Worm (Caenorhabditis elegans) whole organism, late embryonic: ENCODE measurements around the gene clec-238.

Experiments
- C38D4.7 ChIP-seq: fragments of 200-800 bp; sonication (Bioruptor generic); optimal IDR thresholded peaks from 2 replicates; lab custom pipeline; 2018; ENCODE audit warnings: mild to moderate bottlenecking, missing genetic modification characterization, moderate library complexity, missing compliant biosample characterization
- F13H6.1 ChIP-seq: sonication (generic microtip); optimal IDR thresholded peaks from 2 replicates; lab custom pipeline; 2016; ENCODE audit warnings: missing genetic modification characterization, missing compliant biosample characterization
- K09A11.1 ChIP-seq: sonication (generic microtip); optimal IDR thresholded peaks from 2 replicates; lab custom pipeline; 2017; ENCODE audit warnings: antibody characterized with exemption, mild to moderate bottlenecking, missing genetic modification characterization, missing compliant biosample characterization; ENCODE audit not compliant: insufficient read depth
- T23F11.4 ChIP-seq: fragments of 200-800 bp; sonication (Bioruptor generic); optimal IDR thresholded peaks from 2 replicates; lab custom pipeline; 2018; ENCODE audit warnings: mild to moderate bottlenecking, missing genetic modification characterization, missing compliant biosample characterization
- Y22D7AL.16 ChIP-seq: sonication (generic microtip); optimal IDR thresholded peaks from 2 replicates; lab custom pipeline; 2016; ENCODE audit warnings: missing genetic modification characterization, missing compliant biosample characterization
- ahr-1 ChIP-seq: sonication (generic microtip); optimal IDR thresholded peaks from 2 replicates; lab custom pipeline; 2016; ENCODE audit warnings: missing genetic modification characterization, missing compliant biosample characterization
- ama-1 ChIP-seq: fragments of 150-350 bp; optimal IDR thresholded peaks from 2 replicates; lab custom pipeline; 2014
- ceh-14 ChIP-seq: sonication (generic microtip); optimal IDR thresholded peaks from 2 replicates; lab custom pipeline; 2016; ENCODE audit warnings: missing genotype, missing genetic modification characterization, missing compliant biosample characterization
- ceh-18 ChIP-seq: sonication (generic microtip); optimal IDR thresholded peaks from 2 replicates; lab custom pipeline; 2016; ENCODE audit warnings: missing genetic modification characterization, missing compliant biosample characterization
- ceh-19 ChIP-seq: fragments of 200-800 bp; sonication (Bioruptor generic); optimal IDR thresholded peaks from 2 replicates; lab custom pipeline; 2018; ENCODE audit warnings: mild to moderate bottlenecking, missing genetic modification characterization, missing compliant biosample characterization
- ceh-2 ChIP-seq: sonication (generic microtip); optimal IDR thresholded peaks from 2 replicates; lab custom pipeline; 2016; ENCODE audit warnings: missing genotype, missing genetic modification characterization, missing compliant biosample characterization
- ceh-24 ChIP-seq: sonication (generic microtip); optimal IDR thresholded peaks from 2 replicates; lab custom pipeline; 2016; ENCODE audit warnings: mild to moderate bottlenecking, missing genetic modification characterization, missing compliant biosample characterization
- ceh-30 ChIP-seq: fragments of 150-350 bp; optimal IDR thresholded peaks from 2 replicates; lab custom pipeline; 2014; ENCODE audit warnings: missing biosample characterization, missing genetic modification characterization
- ceh-48 ChIP-seq: sonication (generic microtip); optimal IDR thresholded peaks from 2 replicates; lab custom pipeline; 2016; ENCODE audit warnings: missing genetic modification characterization, inconsistent platforms, missing compliant biosample characterization
- ceh-6 ChIP-seq: fragments of 200-800 bp; sonication (Bioruptor generic); optimal IDR thresholded peaks from 2 replicates; lab custom pipeline; 2018; ENCODE audit warnings: mild to moderate bottlenecking, missing genetic modification characterization, missing compliant biosample characterization
- ceh-9 ChIP-seq: sonication (generic microtip); optimal IDR thresholded peaks from 2 replicates; lab custom pipeline; 2016; ENCODE audit warnings: mild to moderate bottlenecking, missing genetic modification characterization, inconsistent platforms, missing compliant biosample characterization
- che-1 ChIP-seq: sonication (generic microtip); optimal IDR thresholded peaks from 2 replicates; lab custom pipeline; 2016; ENCODE audit warnings: mild to moderate bottlenecking, missing genetic modification characterization, missing compliant biosample characterization
- dve-1 ChIP-seq: sonication (generic microtip); optimal IDR thresholded peaks from 2 replicates; lab custom pipeline; 2017; ENCODE audit warnings: antibody characterized with exemption, mild to moderate bottlenecking, missing genetic modification characterization, missing compliant biosample characterization
- elt-2 ChIP-seq: sonication (generic microtip); optimal IDR thresholded peaks from 2 replicates; lab custom pipeline; 2016; ENCODE audit warnings: missing genetic modification reagents, missing genetic modification characterization, missing compliant biosample characterization
- elt-4 ChIP-seq: sonication (generic microtip); optimal IDR thresholded peaks from 2 replicates; lab custom pipeline; 2016; ENCODE audit warnings: missing genetic modification characterization, missing compliant biosample characterization
- ets-4 ChIP-seq: sonication (generic microtip); optimal IDR thresholded peaks from 2 replicates; lab custom pipeline; 2016; ENCODE audit warnings: missing genetic modification characterization, missing compliant biosample characterization
- fax-1 ChIP-seq: sonication (generic microtip); optimal IDR thresholded peaks from 2 replicates; lab custom pipeline; 2016; ENCODE audit warnings: missing genotype, missing genetic modification characterization, missing compliant biosample characterization
- fkh-6 ChIP-seq: sonication (generic microtip); optimal IDR thresholded peaks from 2 replicates; lab custom pipeline; 2016; ENCODE audit warnings: missing genetic modification characterization, missing compliant biosample characterization
- lin-11 ChIP-seq: fragments of 200-800 bp; sonication (Bioruptor generic); optimal IDR thresholded peaks from 2 replicates; lab custom pipeline; 2018; ENCODE audit warnings: mild to moderate bottlenecking, missing genetic modification characterization, missing compliant biosample characterization
- madf-2 ChIP-seq: sonication (generic microtip); optimal IDR thresholded peaks from 2 replicates; lab custom pipeline; 2017; ENCODE audit warnings: missing genetic modification characterization, missing compliant biosample characterization
- mec-3 ChIP-seq: sonication (generic microtip); optimal IDR thresholded peaks from 2 replicates; lab custom pipeline; 2016; ENCODE audit warnings: borderline replicate concordance, missing genetic modification characterization, missing compliant biosample characterization
- nhr-232 ChIP-seq: sonication (generic microtip); optimal IDR thresholded peaks from 2 replicates; lab custom pipeline; 2016; ENCODE audit warnings: missing genetic modification characterization, missing compliant biosample characterization
- npax-4 ChIP-seq: sonication (generic microtip); optimal IDR thresholded peaks from 2 replicates; lab custom pipeline; 2016; ENCODE audit warnings: missing genetic modification characterization, missing compliant biosample characterization
- pax-1 ChIP-seq: fragments of 150-350 bp; optimal IDR thresholded peaks from 2 replicates; lab custom pipeline; 2014; ENCODE audit warnings: missing biosample characterization, missing genetic modification characterization
- pha-2 ChIP-seq: sonication (generic microtip); optimal IDR thresholded peaks from 2 replicates; lab custom pipeline; 2017; ENCODE audit warnings: mild to moderate bottlenecking, missing genetic modification characterization, missing compliant biosample characterization
- sox-2 ChIP-seq: fragments of 200-800 bp; sonication (Bioruptor generic); IDR thresholded peaks from 2 replicates; pipeline ENCODE4 v1.3.6; 2022; ENCODE audit warnings: missing genetic modification reagents, missing genetic modification characterization, missing compliant biosample characterization
- syd-9 ChIP-seq: sonication (generic microtip); optimal IDR thresholded peaks from 2 replicates; lab custom pipeline; 2016; ENCODE audit warnings: mild to moderate bottlenecking, missing genetic modification characterization, moderate library complexity, missing compliant biosample characterization
- unc-3 ChIP-seq, 2 experiments: fragments of 200-800 bp in 1 of 2; sonication (Bioruptor generic) in 1 of 2; sonication (generic microtip) in 1 of 2; conservative IDR thresholded peaks in 1 of 2; optimal IDR thresholded peaks in 1 of 2; 2 replicates each; pipeline versions ENCODE4 v1.3.6 to Lab custom; 2016 to 2022; ENCODE audit warnings: missing compliant biosample characterization in 2 of 2, missing genetic modification characterization in 2 of 2, missing genetic modification reagents in 1 of 2
- zip-5 ChIP-seq: sonication (generic microtip); optimal IDR thresholded peaks from 2 replicates; lab custom pipeline; 2016; ENCODE audit warnings: missing genetic modification characterization, missing compliant biosample characterization

clec-238 gene

DNA sequence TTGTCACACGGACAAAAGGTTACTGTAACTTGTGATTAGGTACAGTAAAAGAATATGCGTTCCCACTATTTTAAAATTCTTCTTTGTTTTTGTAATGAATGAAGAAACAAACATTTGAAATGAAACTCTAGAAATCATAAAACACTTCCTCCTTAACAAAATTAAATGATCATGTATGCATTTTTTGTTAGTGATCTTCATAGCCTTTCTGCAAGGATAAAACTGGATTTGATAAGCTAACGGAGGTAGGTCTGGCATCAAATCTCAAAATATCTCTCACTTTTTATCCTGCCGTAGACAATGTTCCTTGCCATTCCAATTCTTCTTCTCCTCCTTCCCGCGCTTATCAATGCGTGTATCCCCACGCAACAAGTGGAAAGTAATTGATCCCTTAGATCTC is at the start of gene clec-238:
Gene clec-238, plus strand, starts transcription at position 301 of the 400 bp plus-strand sequence.
- no peak for TF ChIP-seq K09A11.1 (tag; lab: Kevin White, UChicago)
- TF ChIP-seq che-1 (tag; lab: Kevin White, UChicago) = no peak
- no peak for TF ChIP-seq syd-9 (tag; lab: Kevin White, UChicago)
- no peak for TF ChIP-seq dve-1 (tag; lab: Kevin White, UChicago)
- no peak for TF ChIP-seq unc-3 (GFP tag; conservative IDR thresholded peaks at IDR 0.05; lab: Robert Waterston, UW)
- TF ChIP-seq unc-3 (tag; optimal IDR thresholded peaks at IDR 0.05; lab: Kevin White, UChicago) = no peak
- TF ChIP-seq zip-5 (tag; lab: Kevin White, UChicago) = no peak
- no peak for TF ChIP-seq C38D4.7
- no peak for TF ChIP-seq Y22D7AL.16 (tag; lab: Kevin White, UChicago)
- no peak for TF ChIP-seq madf-2 (tag; lab: Kevin White, UChicago)
- TF ChIP-seq ceh-30 (tag; lab: Kevin White, UChicago) = no peak
- TF ChIP-seq F13H6.1 (tag; lab: Kevin White, UChicago) = no peak
- no peak for TF ChIP-seq mec-3 (tag; lab: Kevin White, UChicago)
- TF ChIP-seq ceh-14 (tag; lab: Kevin White, UChicago) = no peak
- no peak for TF ChIP-seq elt-4 (tag; lab: Kevin White, UChicago)
- no peak for TF ChIP-seq ceh-18
- TF ChIP-seq ceh-6 (GFP tag; lab: Kevin White, UChicago) = no peak

DNA sequence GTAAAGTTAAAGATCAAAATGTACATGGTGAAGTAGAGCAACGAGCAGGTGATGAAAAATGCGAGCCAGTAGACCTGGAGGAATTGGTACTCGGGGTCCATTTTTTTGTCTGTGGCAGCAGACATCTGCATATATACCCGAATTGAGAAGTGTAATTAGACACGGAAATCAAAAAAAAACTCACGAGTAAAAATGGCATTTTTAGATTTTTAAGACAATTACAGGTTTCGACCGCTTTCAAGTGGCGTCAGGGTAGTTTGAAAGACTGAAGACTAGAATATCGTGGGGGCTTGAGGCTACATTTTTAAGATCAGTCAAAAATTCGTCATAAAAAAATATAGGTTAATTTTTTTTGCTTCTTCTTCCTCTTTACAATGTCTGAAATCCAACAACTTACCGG is 48.9 kb upstream of the clec-238 start, which contains the start of gene srd-68:
Gene srd-68, minus strand, starts transcription at position 101 of the 400 bp plus-strand sequence.
- TF ChIP-seq ceh-24 (tag; lab: Kevin White, UChicago) (no peak), ceh-14 (tag; lab: Kevin White, UChicago) (no peak), ceh-19 (no peak), npax-4 (tag; lab: Kevin White, UChicago) (no peak), C38D4.7 (no peak), sox-2 (GFP tag; lab: Robert Waterston, UW) (no peak), ceh-2 (tag; lab: Kevin White, UChicago) (no peak), fkh-6 (tag; lab: Kevin White, UChicago) (no peak), ceh-48 (tag; lab: Kevin White, UChicago) (no peak), ama-1 (lab: Kevin White, UChicago) (no peak)

ce11 chrV:16904612-16905011 is 47.0 kb upstream of the clec-238 start, which contains the start of gene nhr-262:
Gene nhr-262 (plus strand): TSS chrV:16904912.
- TF ChIP-seq ceh-24 (tag; lab: Kevin White, UChicago) = no peak
- TF ChIP-seq ceh-48 (tag; lab: Kevin White, UChicago) = no peak
- no peak for TF ChIP-seq ceh-18
- no peak for TF ChIP-seq lin-11 (tag; lab: Kevin White, UChicago)
- no peak for TF ChIP-seq pax-1 (tag; lab: Kevin White, UChicago)
- TF ChIP-seq dve-1 (tag; lab: Kevin White, UChicago) = no peak
- TF ChIP-seq unc-3 (GFP tag; conservative IDR thresholded peaks at IDR 0.05; lab: Robert Waterston, UW) = no peak
- TF ChIP-seq unc-3 (tag; optimal IDR thresholded peaks at IDR 0.05; lab: Kevin White, UChicago) = no peak

- TF ChIP-seq pha-2 (tag; lab: Kevin White, UChicago) = no peak
- no peak for TF ChIP-seq ahr-1
- TF ChIP-seq elt-2 (tag; lab: Kevin White, UChicago) = no peak
- no peak for TF ChIP-seq fax-1 (tag; lab: Kevin White, UChicago)
- no peak for TF ChIP-seq ets-4 (tag; lab: Kevin White, UChicago)
- TF ChIP-seq ceh-9 (tag; lab: Kevin White, UChicago) = no peak
- TF ChIP-seq fkh-6 (tag; lab: Kevin White, UChicago) = no peak
- no peak for TF ChIP-seq elt-4 (tag; lab: Kevin White, UChicago)
- no peak for TF ChIP-seq nhr-232
- TF ChIP-seq T23F11.4 (GFP tag; lab: Kevin White, UChicago) = no peak
- TF ChIP-seq mec-3 (tag; lab: Kevin White, UChicago) = no peak
- no peak for TF ChIP-seq sox-2 (GFP tag; lab: Robert Waterston, UW)
- no peak for TF ChIP-seq F13H6.1 (tag; lab: Kevin White, UChicago)
Measured at ce11 chrV:16909871-16910270, 41.7 kb upstream of the clec-238 start, which contains the start of gene F09C6.16. Gene F09C6.16 (minus strand): TSS chrV:16909971.
